Worm (Caenorhabditis elegans) whole organism, L4/young adult: ENCODE data around the gene ZK488.5.

Source experiments
- W03F9.2 ChIP-seq: fragments of 150-350 bp; optimal IDR thresholded peaks from 2 replicates; lab custom pipeline; 2014; ENCODE audit warnings: missing biosample characterization, missing genetic modification characterization
- dao-5 ChIP-seq: sonication (generic microtip); optimal IDR thresholded peaks from 2 replicates; lab custom pipeline; 2016; ENCODE audit warnings: missing genotype, missing genetic modification characterization, moderate library complexity, missing compliant biosample characterization

ce11 chrV:576918-577317 lies 16.1 kb upstream of the ZK488.5 start:
- TF ChIP-seq dao-5 (tag; lab: Kevin White, UChicago) (no peak), W03F9.2 (no peak)
